Worm (Caenorhabditis elegans) whole organism, L4/young adult: Measurements from ENCODE around the gene C18H2.5.

ENCODE experiments used
- dao-5 ChIP-seq: sonication (generic microtip); optimal IDR thresholded peaks from 2 replicates; lab custom pipeline; 2016; ENCODE audit warnings: missing genotype, missing genetic modification characterization, moderate library complexity, missing compliant biosample characterization
- him-1 ChIP-seq: sonication (generic microtip); optimal IDR thresholded peaks from 2 replicates; lab custom pipeline; 2016; ENCODE audit warnings: missing genotype, missing genetic modification reagents, missing genetic modification characterization, missing compliant biosample characterization

DNA sequence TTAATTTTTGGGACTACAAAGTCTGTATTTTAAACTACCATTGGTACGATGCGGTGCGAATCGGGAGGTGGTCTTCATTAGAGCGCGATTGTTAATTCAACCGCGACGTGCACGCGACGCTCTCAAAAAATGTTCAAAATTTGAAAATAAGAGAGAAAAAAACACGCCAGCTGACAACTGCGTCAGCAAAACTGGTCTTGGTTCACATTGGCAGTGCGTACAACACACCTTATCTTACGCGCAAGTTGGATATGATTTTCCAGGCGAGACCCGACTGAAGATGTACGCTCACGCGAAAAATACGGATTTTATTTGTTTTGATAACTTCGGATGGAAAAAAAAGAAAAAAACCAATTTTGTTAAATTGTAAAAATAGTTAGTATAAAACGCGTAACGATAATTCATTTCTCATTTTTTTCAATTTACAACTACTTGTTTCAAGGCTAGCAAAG is 17.8 kb upstream of the C18H2.5 start, which contains the start of gene C03B8.3:
- TF ChIP-seq him-1 (tag; lab: Kevin White, UChicago) = no peak
- TF ChIP-seq dao-5 (tag; lab: Kevin White, UChicago) = no peak
